Worm (Caenorhabditis elegans) whole organism, midembryonic: ENCODE results near the gene Y27F2A.8.

Experiments
- T22C8.4 ChIP-seq: fragments of 200-800 bp; sonication (Bioruptor generic); IDR thresholded peaks from 2 replicates; pipeline ENCODE4 v1.3.6; 2022; ENCODE audit warnings: missing genetic modification characterization, missing compliant biosample characterization
- cog-1 ChIP-seq: sonication (generic microtip); optimal IDR thresholded peaks from 2 replicates; lab custom pipeline; 2016; ENCODE audit warnings: missing genetic modification characterization, missing compliant biosample characterization
- flt-1 ChIP-seq: fragments of 200-800 bp; sonication (Bioruptor generic); IDR thresholded peaks from 2 replicates; pipeline ENCODE4 v1.3.6; 2022; ENCODE audit warnings: missing genetic modification characterization, missing compliant biosample characterization
- klf-2 ChIP-seq: fragments of 200-800 bp; sonication (Bioruptor generic); conservative IDR thresholded peaks from 2 replicates; pipeline ENCODE4 v1.3.6; 2022; ENCODE audit warnings: missing genetic modification reagents, missing genetic modification characterization, missing compliant biosample characterization
- med-1 ChIP-seq: sonication (generic microtip); optimal IDR thresholded peaks from 2 replicates; lab custom pipeline; 2017; ENCODE audit warnings: missing genetic modification characterization, mild to moderate bottlenecking, missing compliant biosample characterization, antibody characterized with exemption, missing genetic modification reagents; ENCODE audit not compliant: insufficient read depth
- ref-1 ChIP-seq: fragments of 200-800 bp; sonication (Bioruptor generic); conservative IDR thresholded peaks from 2 replicates; pipeline ENCODE4 v1.3.6; 2022; ENCODE audit warnings: missing genetic modification reagents, missing genetic modification characterization, missing compliant biosample characterization
- tab-1 ChIP-seq: fragments of 200-800 bp; sonication (Bioruptor generic); IDR thresholded peaks from 2 replicates; pipeline ENCODE4 v1.3.6; 2022; ENCODE audit warnings: missing genetic modification characterization, missing compliant biosample characterization
- ztf-23 ChIP-seq: fragments of 200-800 bp; sonication (Bioruptor generic); IDR thresholded peaks from 2 replicates; pipeline ENCODE4 v1.3.6; 2022; ENCODE audit warnings: missing genetic modification reagents, missing genetic modification characterization, missing compliant biosample characterization
- ztf-29 ChIP-seq: fragments of 200-800 bp; sonication (Bioruptor generic); IDR thresholded peaks from 2 replicates; pipeline ENCODE4 v1.3.6; 2022; ENCODE audit warnings: missing genetic modification reagents, missing genetic modification characterization, missing compliant biosample characterization

Gene Y27F2A.8

ce11 chrII:3220723-3221122 is 37.1 kb downstream of the Y27F2A.8 start, which contains the start of gene ZC239.22:
TSS of gene ZC239.22 (minus strand) at chrII:3220823.
- TF ChIP-seq ztf-29: no peak
- no peak for TF ChIP-seq tab-1 (GFP tag; lab: Robert Waterston, UW)
- no peak for TF ChIP-seq med-1 (GFP tag; lab: Kevin White, UChicago)
- no peak for TF ChIP-seq cog-1 (tag; lab: Kevin White, UChicago)
- no peak for TF ChIP-seq flt-1 (GFP tag; lab: Robert Waterston, UW)
- no peak for TF ChIP-seq ref-1 (GFP tag; lab: Robert Waterston, UW)

ce11 chrII:3221730-3222129 is 38.1 kb downstream of the Y27F2A.8 start, which contains the start of gene ZC239.14:
TSS of gene ZC239.14 (minus strand) at chrII:3222034.
- TF ChIP-seq T22C8.4 (GFP tag; lab: Robert Waterston, UW): no peak
- TF ChIP-seq tab-1 (GFP tag; lab: Robert Waterston, UW): no peak
- no peak for TF ChIP-seq med-1 (GFP tag; lab: Kevin White, UChicago)
- TF ChIP-seq cog-1 (tag; lab: Kevin White, UChicago): no peak
- TF ChIP-seq ztf-23 (GFP tag; lab: Robert Waterston, UW): no peak
- TF ChIP-seq flt-1 (GFP tag; lab: Robert Waterston, UW): no peak
- TF ChIP-seq klf-2 (GFP tag; lab: Robert Waterston, UW): no peak
- TF ChIP-seq ref-1 (GFP tag; lab: Robert Waterston, UW): no peak

ce11 chrII:3222686-3223085 is 39.1 kb downstream of the Y27F2A.8 start, which contains the start of gene ZC239.13:
TSS of gene ZC239.13 (minus strand) at chrII:3222839.
- no peak for TF ChIP-seq ztf-29
- TF ChIP-seq klf-2 (GFP tag; lab: Robert Waterston, UW): no peak
- TF ChIP-seq flt-1 (GFP tag; lab: Robert Waterston, UW): no peak
- no peak for TF ChIP-seq med-1 (GFP tag; lab: Kevin White, UChicago)
- no peak for TF ChIP-seq T22C8.4 (GFP tag; lab: Robert Waterston, UW)
- no peak for TF ChIP-seq tab-1 (GFP tag; lab: Robert Waterston, UW)
- no peak for TF ChIP-seq cog-1 (tag; lab: Kevin White, UChicago)
- no peak for TF ChIP-seq ref-1 (GFP tag; lab: Robert Waterston, UW)
- no peak for TF ChIP-seq ztf-23 (GFP tag; lab: Robert Waterston, UW)

- TF ChIP-seq klf-2 (GFP tag; lab: Robert Waterston, UW): no peak
- TF ChIP-seq cog-1 (tag; lab: Kevin White, UChicago): no peak
- TF ChIP-seq ztf-23 (GFP tag; lab: Robert Waterston, UW): no peak
- TF ChIP-seq T22C8.4 (GFP tag; lab: Robert Waterston, UW): no peak
- no peak for TF ChIP-seq tab-1 (GFP tag; lab: Robert Waterston, UW)
- TF ChIP-seq ztf-29: no peak
- no peak for TF ChIP-seq med-1 (GFP tag; lab: Kevin White, UChicago)
- no peak for TF ChIP-seq flt-1 (GFP tag; lab: Robert Waterston, UW)
- TF ChIP-seq ref-1 (GFP tag; lab: Robert Waterston, UW): no peak
Measured at ce11 chrII:3224631-3225030, 41.0 kb downstream of the Y27F2A.8 start, which contains the start of gene ZC239.15. TSS of gene ZC239.15 (minus strand) at chrII:3224731.

ce11 chrII:3225200-3225599 is 41.6 kb downstream of the Y27F2A.8 start, which contains the start of gene ZC239.16:
TSS of gene ZC239.16 (minus strand) at chrII:3225319.
- TF ChIP-seq cog-1 (tag; lab: Kevin White, UChicago) (no peak), med-1 (GFP tag; lab: Kevin White, UChicago) (no peak), tab-1 (GFP tag; lab: Robert Waterston, UW) (no peak), ref-1 (GFP tag; lab: Robert Waterston, UW) (no peak), ztf-23 (GFP tag; lab: Robert Waterston, UW) (no peak), flt-1 (GFP tag; lab: Robert Waterston, UW) (no peak), T22C8.4 (GFP tag; lab: Robert Waterston, UW) (no peak), klf-2 (GFP tag; lab: Robert Waterston, UW) (no peak), ztf-29 (no peak)

- TF ChIP-seq med-1 (GFP tag; lab: Kevin White, UChicago) (no peak), tab-1 (GFP tag; lab: Robert Waterston, UW) (no peak), ref-1 (GFP tag; lab: Robert Waterston, UW) (no peak), flt-1 (GFP tag; lab: Robert Waterston, UW) (no peak), ztf-23 (GFP tag; lab: Robert Waterston, UW) (no peak), ztf-29 (no peak), cog-1 (tag; lab: Kevin White, UChicago) (no peak), klf-2 (GFP tag; lab: Robert Waterston, UW) (no peak), T22C8.4 (GFP tag; lab: Robert Waterston, UW) (no peak)
Measured at ce11 chrII:3225780-3226179, 42.2 kb downstream of the Y27F2A.8 start, which contains the start of gene ZC239.17. TSS of gene ZC239.17 (minus strand) at chrII:3225880.

- TF ChIP-seq med-1 (GFP tag; lab: Kevin White, UChicago): no peak
- no peak for TF ChIP-seq ref-1 (GFP tag; lab: Robert Waterston, UW)
- no peak for TF ChIP-seq ztf-29
- TF ChIP-seq ztf-23 (GFP tag; lab: Robert Waterston, UW): no peak
- TF ChIP-seq tab-1 (GFP tag; lab: Robert Waterston, UW): no peak
- no peak for TF ChIP-seq cog-1 (tag; lab: Kevin White, UChicago)
- TF ChIP-seq flt-1 (GFP tag; lab: Robert Waterston, UW): no peak
- no peak for TF ChIP-seq T22C8.4 (GFP tag; lab: Robert Waterston, UW)
- no peak for TF ChIP-seq klf-2 (GFP tag; lab: Robert Waterston, UW)
Measured at ce11 chrII:3230422-3230821, 46.8 kb downstream of the Y27F2A.8 start, which contains the start of gene srh-297. TSS of gene srh-297 (minus strand) at chrII:3230522.
